Fruit fly (Drosophila melanogaster) whole organism, embryonic: ENCODE results near the gene CG34409.

Source experiments
- Atf-2 ChIP-seq: fragments of 200-800 bp; sonication (Bioruptor generic); optimal IDR thresholded peaks from 2 replicates; lab custom pipeline; 2016; ENCODE audit warnings: missing biosample characterization, missing genetic modification characterization
- Bdp1 ChIP-seq: fragments of 200-800 bp; sonication (Bioruptor generic); optimal IDR thresholded peaks from 3 replicates; lab custom pipeline; 2016; ENCODE audit warnings: missing biosample characterization, missing genetic modification characterization
- CG11456 ChIP-seq: fragments of 200-800 bp; sonication (Bioruptor generic); IDR thresholded peaks from 3 replicates; pipeline ENCODE4 v1.3.6; 2022; ENCODE audit warnings: missing biosample characterization, missing genetic modification characterization
- CG12155 ChIP-seq: fragments of 200-800 bp; sonication (Bioruptor generic); optimal IDR thresholded peaks from 3 replicates; lab custom pipeline; 2016; ENCODE audit warnings: missing biosample characterization, missing genetic modification characterization
- CG1233 ChIP-seq: fragments of 200-800 bp; sonication (Bioruptor generic); optimal IDR thresholded peaks from 4 replicates; lab custom pipeline; 2018; ENCODE audit warnings: missing biosample characterization, mild to moderate bottlenecking, missing genetic modification characterization
- CG12391 ChIP-seq: fragments of 200-800 bp; sonication (Bioruptor generic); optimal IDR thresholded peaks from 3 replicates; lab custom pipeline; 2018; ENCODE audit warnings: missing biosample characterization, mild to moderate bottlenecking, missing genetic modification characterization, moderate library complexity
- CG13287 ChIP-seq: fragments of 200-800 bp; sonication (Bioruptor generic); IDR thresholded peaks from 2 replicates; pipeline ENCODE4 v1.3.6; 2022; ENCODE audit warnings: missing biosample characterization, missing genetic modification characterization; ENCODE audit not compliant: partially characterized antibody
- CG13894 ChIP-seq: fragments of 200-800 bp; sonication (Bioruptor generic); optimal IDR thresholded peaks from 3 replicates; lab custom pipeline; 2018; ENCODE audit warnings: missing biosample characterization, mild to moderate bottlenecking, missing genetic modification characterization, moderate library complexity
- CG15601 ChIP-seq: fragments of 200-800 bp; sonication (Bioruptor generic); optimal IDR thresholded peaks from 3 replicates; lab custom pipeline; 2019; ENCODE audit warnings: missing biosample characterization, mild to moderate bottlenecking, missing genetic modification characterization, moderate library complexity
- CG15696 ChIP-seq: fragments of 200-800 bp; sonication (Bioruptor generic); optimal IDR thresholded peaks from 2 replicates; lab custom pipeline; 2019; ENCODE audit warnings: missing biosample characterization, mild to moderate bottlenecking, missing genetic modification characterization, moderate library complexity
- CG16779 ChIP-seq: fragments of 200-800 bp; sonication (Bioruptor generic); IDR thresholded peaks from 2 replicates; pipeline ENCODE4 v1.3.6; 2022; ENCODE audit warnings: missing biosample characterization, missing genetic modification characterization
- CG17359 ChIP-seq: fragments of 200-800 bp; sonication (Bioruptor generic); optimal IDR thresholded peaks from 3 replicates; lab custom pipeline; 2018; ENCODE audit warnings: missing biosample characterization, mild to moderate bottlenecking, missing genetic modification characterization, moderate library complexity
- CG17361 ChIP-seq: fragments of 200-800 bp; sonication (Bioruptor generic); IDR thresholded peaks from 3 replicates; pipeline ENCODE4 v1.3.6; 2022; ENCODE audit warnings: missing biosample characterization, missing genetic modification characterization
- CG17612 ChIP-seq: fragments of 200-800 bp; sonication (Bioruptor generic); IDR thresholded peaks from 2 replicates; pipeline ENCODE4 v1.3.6; 2022; ENCODE audit warnings: missing biosample characterization, missing genetic modification characterization
- CG2120 ChIP-seq: fragments of 200-800 bp; sonication (Bioruptor generic); optimal IDR thresholded peaks from 3 replicates; lab custom pipeline; 2016; ENCODE audit warnings: missing biosample characterization, missing genetic modification characterization
- CG2875 ChIP-seq: fragments of 200-800 bp; sonication (Bioruptor generic); optimal IDR thresholded peaks from 2 replicates; lab custom pipeline; 2017; ENCODE audit warnings: missing biosample characterization, mild to moderate bottlenecking, missing genetic modification characterization, missing genetic modification reagents
- CG31388 ChIP-seq: fragments of 200-800 bp; sonication (Bioruptor generic); optimal IDR thresholded peaks from 2 replicates; lab custom pipeline; 2016; ENCODE audit warnings: missing biosample characterization, missing genetic modification characterization
- CG34224 ChIP-seq: fragments of 200-800 bp; sonication (Bioruptor generic); IDR thresholded peaks from 3 replicates; pipeline ENCODE4 v1.3.6; 2022; ENCODE audit warnings: missing biosample characterization, missing genetic modification characterization; ENCODE audit not compliant: partially characterized antibody
- CG4854 ChIP-seq: fragments of 200-800 bp; sonication (Bioruptor generic); optimal IDR thresholded peaks from 2 replicates; lab custom pipeline; 2016; ENCODE audit warnings: missing biosample characterization, missing genetic modification characterization, inconsistent platforms
- CG7745 ChIP-seq: fragments of 200-800 bp; sonication (Bioruptor generic); optimal IDR thresholded peaks from 2 replicates; lab custom pipeline; 2018; ENCODE audit warnings: missing biosample characterization, mild to moderate bottlenecking, missing genetic modification characterization, moderate library complexity
- CG7963 ChIP-seq: fragments of 200-800 bp; sonication (Bioruptor generic); IDR thresholded peaks from 3 replicates; pipeline ENCODE4 v1.3.6; 2022; ENCODE audit warnings: missing biosample characterization, missing genetic modification characterization; ENCODE audit not compliant: partially characterized antibody
- CG9932 ChIP-seq: fragments of 200-800 bp; sonication (Bioruptor generic); IDR thresholded peaks from 2 replicates; pipeline ENCODE4 v1.3.6; 2022; ENCODE audit warnings: missing biosample characterization, missing genetic modification characterization
- Dek ChIP-seq: fragments of 200-800 bp; sonication (Bioruptor generic); optimal IDR thresholded peaks from 3 replicates; lab custom pipeline; 2019; ENCODE audit warnings: missing biosample characterization, mild to moderate bottlenecking, missing genetic modification characterization, moderate library complexity
- Dip3 ChIP-seq: fragments of 200-800 bp; sonication (Bioruptor generic); optimal IDR thresholded peaks from 3 replicates; lab custom pipeline; 2016; ENCODE audit warnings: missing biosample characterization, missing genetic modification characterization
- E2f1 ChIP-seq: fragments of 200-800 bp; sonication (Bioruptor generic); IDR thresholded peaks from 2 replicates; pipeline ENCODE4 v1.3.6; 2022; ENCODE audit warnings: missing biosample characterization, missing genetic modification characterization
- GATAe ChIP-seq: fragments of 200-800 bp; sonication (Bioruptor generic); conservative IDR thresholded peaks from 2 replicates; pipeline ENCODE4 v1.3.6; 2022; ENCODE audit warnings: missing biosample characterization, missing genetic modification characterization
- HmgD ChIP-seq: fragments of 200-800 bp; sonication (Bioruptor generic); optimal IDR thresholded peaks from 3 replicates; lab custom pipeline; 2016; ENCODE audit warnings: missing biosample characterization, missing genetic modification characterization
- Hr51 ChIP-seq, 2 experiments: fragments of 200-800 bp; sonication (Bioruptor generic); optimal IDR thresholded peaks; 2 replicates in 1 of 2; 3 replicates in 1 of 2; lab custom pipeline; 2016 to 2018; ENCODE audit warnings: missing biosample characterization in 2 of 2, missing genetic modification characterization in 2 of 2, mild to moderate bottlenecking in 1 of 2, moderate library complexity in 1 of 2
- Myb ChIP-seq: fragments of 200-800 bp; sonication (Bioruptor generic); optimal IDR thresholded peaks from 2 replicates; lab custom pipeline; 2016; ENCODE audit warnings: missing biosample characterization, missing genetic modification characterization
- Oaz ChIP-seq: fragments of 200-800 bp; sonication (Bioruptor generic); IDR thresholded peaks from 2 replicates; pipeline ENCODE4 v1.3.6; 2022; ENCODE audit warnings: missing biosample characterization, missing genetic modification characterization
- bcd ChIP-seq: fragments of 200-800 bp; sonication (Bioruptor generic); optimal IDR thresholded peaks from 2 replicates; lab custom pipeline; 2017; ENCODE audit warnings: missing biosample characterization, mild to moderate bottlenecking, missing genetic modification characterization
- btn ChIP-seq: fragments of 200-800 bp; sonication (Bioruptor generic); optimal IDR thresholded peaks from 2 replicates; lab custom pipeline; 2016; ENCODE audit warnings: missing biosample characterization, missing genetic modification characterization
- cg ChIP-seq: fragments of 200-800 bp; sonication (Bioruptor generic); optimal IDR thresholded peaks from 3 replicates; lab custom pipeline; 2019; ENCODE audit warnings: missing biosample characterization, mild to moderate bottlenecking, missing genetic modification characterization, moderate library complexity
- chif ChIP-seq, 2 experiments: fragments of 200-800 bp; sonication (Bioruptor generic); optimal IDR thresholded peaks; 3 replicates each; lab custom pipeline; 2016; ENCODE audit warnings: missing biosample characterization in 2 of 2, missing genetic modification characterization in 2 of 2
- cwo ChIP-seq: fragments of 200-800 bp; sonication (Bioruptor generic); optimal IDR thresholded peaks from 3 replicates; lab custom pipeline; 2017; ENCODE audit warnings: missing biosample characterization, missing genetic modification characterization, mild to moderate bottlenecking, moderate library complexity, missing genetic modification reagents
- fd102C ChIP-seq: fragments of 200-800 bp; sonication (Bioruptor generic); optimal IDR thresholded peaks from 2 replicates; lab custom pipeline; 2018; ENCODE audit warnings: missing biosample characterization, mild to moderate bottlenecking, missing genetic modification characterization, moderate library complexity
- gt ChIP-seq: fragments of 200-800 bp; sonication (Bioruptor generic); IDR thresholded peaks from 2 replicates; pipeline ENCODE4 v1.3.6; 2022; ENCODE audit warnings: missing biosample characterization, missing genetic modification characterization
- her ChIP-seq: fragments of 200-800 bp; sonication (Bioruptor generic); optimal IDR thresholded peaks from 2 replicates; lab custom pipeline; 2016; ENCODE audit warnings: missing biosample characterization, missing genetic modification characterization
- ind ChIP-seq: fragments of 200-800 bp; sonication (Bioruptor generic); optimal IDR thresholded peaks from 3 replicates; lab custom pipeline; 2016; ENCODE audit warnings: missing biosample characterization, missing genetic modification characterization
- lilli ChIP-seq: fragments of 200-800 bp; sonication (Bioruptor generic); optimal IDR thresholded peaks from 3 replicates; lab custom pipeline; 2016; ENCODE audit warnings: missing biosample characterization, missing genetic modification characterization
- nerfin-2 ChIP-seq: fragments of 200-800 bp; sonication (Bioruptor generic); IDR thresholded peaks from 2 replicates; pipeline ENCODE4 v1.3.6; 2022; ENCODE audit warnings: missing biosample characterization, missing genetic modification characterization; ENCODE audit not compliant: partially characterized antibody
- peb ChIP-seq: fragments of 200-800 bp; sonication (Bioruptor generic); IDR thresholded peaks from 2 replicates; pipeline ENCODE4 v1.3.6; 2022; ENCODE audit warnings: missing biosample characterization, missing genetic modification characterization
- rib ChIP-seq: fragments of 200-800 bp; sonication (Bioruptor generic); IDR thresholded peaks from 2 replicates; pipeline ENCODE4 v1.3.6; 2022; ENCODE audit warnings: missing biosample characterization, missing genetic modification characterization
- run ChIP-seq: fragments of 200-800 bp; sonication (Bioruptor generic); optimal IDR thresholded peaks from 3 replicates; lab custom pipeline; 2018; ENCODE audit warnings: missing biosample characterization, mild to moderate bottlenecking, missing genetic modification characterization
- salm ChIP-seq: fragments of 200-800 bp; sonication (Bioruptor generic); optimal IDR thresholded peaks from 2 replicates; lab custom pipeline; 2018; ENCODE audit warnings: missing biosample characterization, mild to moderate bottlenecking, missing genetic modification characterization
- sd ChIP-seq: fragments of 200-800 bp; sonication (Bioruptor generic); optimal IDR thresholded peaks from 3 replicates; lab custom pipeline; 2018; ENCODE audit warnings: missing biosample characterization, mild to moderate bottlenecking, missing genetic modification characterization, moderate library complexity
- shn ChIP-seq: fragments of 200-800 bp; sonication (Bioruptor generic); optimal IDR thresholded peaks from 3 replicates; lab custom pipeline; 2016; ENCODE audit warnings: missing biosample characterization, missing genetic modification characterization
- vfl ChIP-seq: fragments of 200-800 bp; sonication (Bioruptor generic); optimal IDR thresholded peaks from 2 replicates; lab custom pipeline; 2016; ENCODE audit warnings: missing biosample characterization, missing genetic modification characterization
- wdn ChIP-seq: fragments of 200-800 bp; sonication (Bioruptor generic); IDR thresholded peaks from 2 replicates; pipeline ENCODE4 v1.3.6; 2022; ENCODE audit warnings: missing biosample characterization, missing genetic modification characterization
- zen ChIP-seq: fragments of 200-800 bp; sonication (Bioruptor generic); optimal IDR thresholded peaks from 3 replicates; lab custom pipeline; 2018; ENCODE audit warnings: missing biosample characterization, mild to moderate bottlenecking, missing genetic modification characterization, moderate library complexity

CG34409 gene

DNA sequence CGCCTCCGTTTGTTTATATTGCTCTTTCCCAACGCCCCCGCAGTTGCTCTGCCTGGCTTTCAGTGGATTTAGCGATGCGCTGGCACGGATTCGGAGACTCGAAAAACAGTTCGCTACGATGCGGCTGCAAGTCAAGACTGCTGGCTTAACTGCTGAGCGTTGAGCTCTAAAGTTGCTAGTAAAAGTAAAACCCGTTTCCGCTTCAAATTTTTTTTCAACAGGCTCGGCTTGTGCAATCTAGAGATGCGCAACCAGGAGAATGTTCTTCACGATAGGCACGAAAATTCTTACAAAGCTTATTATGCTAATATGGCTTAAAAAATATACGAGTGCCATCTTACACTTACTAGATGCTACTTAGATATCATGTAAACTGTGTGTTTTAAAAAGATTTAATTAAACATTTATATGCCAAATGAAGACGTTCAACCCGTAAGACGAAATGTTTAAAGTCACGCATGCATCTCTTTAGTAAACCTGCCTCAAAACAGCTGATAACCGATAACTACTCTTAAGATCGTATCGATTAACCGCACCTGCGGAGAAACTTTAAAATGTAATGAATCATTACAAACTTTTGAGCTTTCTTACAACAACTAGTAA is 1.2 kb upstream of the CG34409 start, which contains the start of gene CG12948 (continued):
- TF ChIP-seq cwo (GFP tag; lab: Kevin White, UChicago): no peak
- TF ChIP-seq CG9932 (GFP tag; lab: Robert Waterston, UW): peak; percentile 77
- no peak for TF ChIP-seq rib (GFP tag; lab: Robert Waterston, UW)
- peak; percentile 22 for TF ChIP-seq Atf-2 (GFP tag; lab: Kevin White, UChicago)
- no peak for TF ChIP-seq sd (tag; lab: Kevin White, UChicago)
- no peak for TF ChIP-seq wdn (GFP tag; lab: Robert Waterston, UW)
- TF ChIP-seq CG15696 (tag; lab: Kevin White, UChicago): peak; percentile 57
- TF ChIP-seq Dip3 (GFP tag; lab: Kevin White, UChicago): peak; percentile 45
- peak; percentile 96 for TF ChIP-seq CG34224 (GFP tag; lab: Robert Waterston, UW)
- TF ChIP-seq Bdp1 (GFP tag; lab: Kevin White, UChicago): peak; percentile 23
- no peak for TF ChIP-seq CG1233 (GFP tag; lab: Kevin White, UChicago)
- TF ChIP-seq CG16779 (GFP tag; lab: Robert Waterston, UW): no peak
- no peak for TF ChIP-seq CG15601 (tag; lab: Kevin White, UChicago)
- no peak; the same call in 1 of the 3 replicates for TF ChIP-seq CG17361 (GFP tag; lab: Robert Waterston, UW)
- peak; percentile 45 for TF ChIP-seq ind
- peak; percentile 9 for TF ChIP-seq CG4854 (GFP tag; lab: Kevin White, UChicago)
- no peak for TF ChIP-seq fd102C (GFP tag; lab: Kevin White, UChicago)
- TF ChIP-seq Myb (GFP tag; lab: Kevin White, UChicago): peak; percentile 7
- TF ChIP-seq her: peak; percentile 41
- TF ChIP-seq salm (tag; lab: Kevin White, UChicago): no peak
- peak; percentile 77 for TF ChIP-seq CG2120 (GFP tag; lab: Kevin White, UChicago)
- TF ChIP-seq peb (GFP tag; lab: Robert Waterston, UW): no peak
- TF ChIP-seq Dek (tag; lab: Kevin White, UChicago): no peak
- TF ChIP-seq CG2875 (GFP tag; lab: Kevin White, UChicago): peak; percentile 11
- 0 out of 3 replicates have a peak, but pooled peaks have one; percentile 12 for TF ChIP-seq CG11456
- peak; percentile 72 for TF ChIP-seq lilli (GFP tag; lab: Kevin White, UChicago)
- no peak for TF ChIP-seq gt (GFP tag; lab: Robert Waterston, UW)
- TF ChIP-seq CG13894 (tag; lab: Kevin White, UChicago): no peak
- peak; percentile 39 for TF ChIP-seq CG17359 (tag; lab: Kevin White, UChicago)
- TF ChIP-seq CG31388: no peak
- TF ChIP-seq bcd: no peak
- TF ChIP-seq CG7745 (tag; lab: Kevin White, UChicago): no peak
- peak; percentile 39 for TF ChIP-seq vfl (GFP tag; lab: Kevin White, UChicago)
- no peak for TF ChIP-seq run (tag; lab: Kevin White, UChicago)
- TF ChIP-seq HmgD (GFP tag; lab: Kevin White, UChicago): peak; percentile 21
- TF ChIP-seq zen (tag; lab: Kevin White, UChicago): no peak
- peak; percentile 39 for TF ChIP-seq CG12155 (GFP tag; lab: Kevin White, UChicago)
- TF ChIP-seq E2f1 (GFP tag; lab: Robert Waterston, UW): no peak
- peak in 1 of 2 experiments; percentile 36 for TF ChIP-seq Hr51 (GFP tag; optimal IDR thresholded peaks at IDR 0.05; lab: Kevin White, UChicago)
- peak; percentile 96 for TF ChIP-seq CG13287
- no peak for TF ChIP-seq CG17612
- TF ChIP-seq GATAe (GFP tag; lab: Robert Waterston, UW): no peak
- no peak for TF ChIP-seq btn (GFP tag; lab: Kevin White, UChicago)
- no peak for TF ChIP-seq shn (GFP tag; lab: Kevin White, UChicago)
- no peak for TF ChIP-seq cg (GFP tag; lab: Kevin White, UChicago)
- TF ChIP-seq CG12391: peak; percentile 70
- peak; percentile 66; the same call in 2 of the 3 replicates for TF ChIP-seq CG7963 (GFP tag; lab: Robert Waterston, UW)
- no peak for TF ChIP-seq nerfin-2 (GFP tag; lab: Robert Waterston, UW)
- TF ChIP-seq Oaz (GFP tag; lab: Robert Waterston, UW): no peak
- TF ChIP-seq chif (GFP tag; optimal IDR thresholded peaks at IDR 0.05; lab: Kevin White, UChicago): peak in 1 of 2 experiments; percentile 63
